Fruit fly (Drosophila melanogaster): ENCODE measurements around the gene CG9331.

The CG9331 gene

DNA sequence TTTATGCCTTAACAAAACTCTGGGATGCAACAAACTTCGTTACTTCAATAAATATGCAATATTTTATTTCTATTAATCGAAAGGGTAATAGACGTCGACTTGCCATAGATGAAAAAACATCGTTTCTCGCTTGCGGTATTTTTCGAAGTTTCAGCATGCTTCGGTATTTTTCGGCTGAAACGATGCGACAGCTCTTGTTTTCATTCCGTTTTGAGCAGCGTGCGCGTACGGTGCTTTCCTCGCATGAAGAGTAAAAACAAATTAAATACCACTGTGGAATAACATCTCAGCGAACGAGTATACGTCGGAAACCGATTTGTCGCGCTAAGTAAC, 25.1 kb upstream of the CG9331 start, which contains the start of gene CG9328 (continued):
- TF ChIP-seq gcm2 (GFP tag; optimal IDR thresholded peaks at IDR 0.05) (no peak), grn (GFP tag; optimal IDR thresholded peaks at IDR 0.05) (no peak), Rfx (GFP tag; IDR thresholded peaks at IDR 0.05) (peak; percentile 37), CG9932 (GFP tag; IDR thresholded peaks at IDR 0.05) (no peak; the same call in 1 of the 2 replicates), Sry-β (GFP tag; optimal IDR thresholded peaks at IDR 0.05) (peak; percentile 12), Dfd (GFP tag; optimal IDR thresholded peaks at IDR 0.05) (no peak), CG7786 (GFP tag; optimal IDR thresholded peaks at IDR 0.05) (no peak), rib (GFP tag; IDR thresholded peaks at IDR 0.05) (peak; percentile 62; the same call in 1 of the 2 replicates), Usf (GFP tag; optimal IDR thresholded peaks at IDR 0.05) (no peak), btn (GFP tag; optimal IDR thresholded peaks at IDR 0.05) (no peak), nmo (GFP tag; optimal IDR thresholded peaks at IDR 0.05) (peak; percentile 5), sna (GFP tag; IDR thresholded peaks at IDR 0.05; ENCODE audit: partially characterized antibody) (peak; percentile 16; the same call in 1 of the 2 replicates), dmrt99B (tag; optimal IDR thresholded peaks at IDR 0.05) (peak; percentile 45), Med (GFP tag) (peak; percentile 91), NC2β (GFP tag; optimal IDR thresholded peaks at IDR 0.05) (no peak), Stat92E (GFP tag; optimal IDR thresholded peaks at IDR 0.05) (peak in 1 of 3 experiments; percentile 78), CG11696 (GFP tag; IDR thresholded peaks at IDR 0.05) (no peak), CG33213 (GFP tag; optimal IDR thresholded peaks at IDR 0.05) (peak; percentile 44), HHEX (GFP tag; optimal IDR thresholded peaks at IDR 0.05) (no peak), CG2199 (GFP tag; IDR thresholded peaks at IDR 0.05) (peak; percentile 82), CG6689 (GFP tag; IDR thresholded peaks at IDR 0.05) (peak; percentile 41; the same call in 1 of the 2 replicates), CG15073 (GFP tag; optimal IDR thresholded peaks at IDR 0.05) (no peak), CG8765 (GFP tag; IDR thresholded peaks at IDR 0.05) (no peak), CG18011 (GFP tag; optimal IDR thresholded peaks at IDR 0.05) (no peak), Sry-δ (GFP tag; optimal IDR thresholded peaks at IDR 0.05) (peak; percentile 30), Dek (tag; optimal IDR thresholded peaks at IDR 0.05) (peak; percentile 25), grau (tag; optimal IDR thresholded peaks at IDR 0.05) (peak; percentile 45), HLH3B (GFP tag; IDR thresholded peaks at IDR 0.05) (no peak), ftz-f1 (GFP tag; optimal IDR thresholded peaks at IDR 0.05) (peak; percentile 53), CG4404 (GFP tag; IDR thresholded peaks at IDR 0.05) (no peak), CG12744 (GFP tag; optimal IDR thresholded peaks at IDR 0.05) (peak; percentile 5), tll (GFP tag; optimal IDR thresholded peaks at IDR 0.05) (no peak), maf-S (GFP tag; optimal IDR thresholded peaks at IDR 0.05) (no peak), CG8089 (GFP tag; optimal IDR thresholded peaks at IDR 0.05) (peak; percentile 3), ham (GFP tag; IDR thresholded peaks at IDR 0.05) (no peak), CG2875 (GFP tag; optimal IDR thresholded peaks at IDR 0.05) (peak; percentile 47), sob (GFP tag; IDR thresholded peaks at IDR 0.05) (peak; percentile 44; the same call in 1 of the 2 replicates), CG12236 (GFP tag; optimal IDR thresholded peaks at IDR 0.05) (no peak)

DNA sequence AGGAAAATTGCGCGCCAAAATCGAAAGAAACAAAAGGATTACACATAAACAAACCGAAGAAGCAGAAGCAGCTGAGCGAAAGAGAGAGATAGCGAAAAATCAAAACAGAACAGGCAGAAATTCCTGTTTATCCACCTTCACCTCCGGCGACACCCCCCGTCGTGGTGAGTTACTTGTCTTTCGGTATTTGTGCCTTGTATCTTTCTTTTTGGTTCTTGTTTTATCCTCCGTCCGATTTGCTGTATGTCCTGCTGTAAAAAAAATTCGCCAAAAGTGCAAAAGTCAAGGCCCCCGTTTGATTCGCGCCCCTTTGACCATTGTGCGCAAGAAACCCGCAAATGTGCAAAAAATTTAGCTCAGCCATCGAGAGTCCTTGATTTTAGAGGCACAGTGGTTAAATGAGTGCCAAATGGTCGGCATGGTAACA, 24.3 kb upstream of the CG9331 start:
- TF ChIP-seq CTCF (GFP tag; optimal IDR thresholded peaks at IDR 0.05) (no peak), CG1832 (GFP tag; optimal IDR thresholded peaks at IDR 0.05) (peak; percentile 15), CG4854 (GFP tag; optimal IDR thresholded peaks at IDR 0.05) (no peak), gt (GFP tag; IDR thresholded peaks at IDR 0.05) (no peak), CG2678 (tag; optimal IDR thresholded peaks at IDR 0.05) (no peak), rib (GFP tag; IDR thresholded peaks at IDR 0.05) (0 out of 2 replicates have a peak, but pooled peaks have one; percentile 11), Nf-YA (GFP tag; IDR thresholded peaks at IDR 0.05) (no peak), CG10274 (GFP tag; optimal IDR thresholded peaks at IDR 0.05) (no peak), CG8281 (tag; optimal IDR thresholded peaks at IDR 0.05) (no peak), gce (GFP tag; IDR thresholded peaks at IDR 0.05) (0 out of 3 replicates have a peak, but pooled peaks have one; percentile 4), sqz (GFP tag; optimal IDR thresholded peaks at IDR 0.05) (peak; percentile 26), tup (GFP tag; optimal IDR thresholded peaks at IDR 0.05) (no peak), nom (GFP tag; optimal IDR thresholded peaks at IDR 0.05) (peak; percentile 62), Med (GFP tag) (peak; percentile 53), CG34376 (GFP tag; optimal IDR thresholded peaks at IDR 0.05) (peak; percentile 2), insv (GFP tag; optimal IDR thresholded peaks at IDR 0.05) (no peak), tll (GFP tag; optimal IDR thresholded peaks at IDR 0.05) (peak in 1 of 2 experiments; percentile 57), CG1647 (GFP tag; optimal IDR thresholded peaks at IDR 0.05) (no peak)

Data from whole organism, embryonic.